Fruit fly (Drosophila melanogaster) Kc167 (cell line): ENCODE results near the gene CG33309.

ENCODE experiments used
- Myc ChIP-seq: fragments of >200 bp; optimal IDR thresholded peaks from 2 replicates; lab custom pipeline; 2017; ENCODE audit warnings: missing external identifiers
- Sin3A ChIP-seq: fragments of >200 bp; optimal IDR thresholded peaks from 2 replicates; lab custom pipeline; 2018; ENCODE audit warnings: missing external identifiers
- h ChIP-seq: fragments of >200 bp; optimal IDR thresholded peaks from 3 replicates; lab custom pipeline; 2018; ENCODE audit warnings: missing external identifiers
- insv ChIP-seq: fragments of >200 bp; optimal IDR thresholded peaks from 3 replicates; lab custom pipeline; 2018; ENCODE audit warnings: missing external identifiers
- psq ChIP-seq: fragments of >200 bp; optimal IDR thresholded peaks from 2 replicates; lab custom pipeline; 2017; ENCODE audit warnings: missing external identifiers
- ttk ChIP-seq: sonication (Bioruptor generic); optimal IDR thresholded peaks from 2 replicates; lab custom pipeline; 2017; ENCODE audit warnings: missing external identifiers

Gene CG33309

dm6 chr2L:14810461-14810860, at the start of gene CG33309:
Gene CG33309 (plus strand): TSS chr2L:14810761.
- no peak for TF ChIP-seq insv (lab: Kevin White, UChicago)
- TF ChIP-seq Myc, result no peak
- no peak for TF ChIP-seq ttk
- no peak for TF ChIP-seq Sin3A
- no peak for TF ChIP-seq h (lab: Kevin White, UChicago)
- TF ChIP-seq psq, result no peak

- TF ChIP-seq Sin3A, result no peak
- TF ChIP-seq insv (lab: Kevin White, UChicago), result no peak
- no peak for TF ChIP-seq h (lab: Kevin White, UChicago)
- TF ChIP-seq psq, result no peak
- TF ChIP-seq ttk, result no peak
- no peak for TF ChIP-seq Myc
Observed at dm6 chr2L:14762465-14762864, 48.1 kb upstream of the CG33309 start, which contains the start of gene CSN1a. Gene CSN1a (plus strand): TSS chr2L:14762765.

- no peak for TF ChIP-seq insv (lab: Kevin White, UChicago)
- no peak for TF ChIP-seq Myc
Observed at dm6 chr2L:14765608-14766007, 45.0 kb upstream of the CG33309 start, which contains the start of gene CG4701. Gene CG4701 (plus strand): TSS chr2L:14765908.

DNA sequence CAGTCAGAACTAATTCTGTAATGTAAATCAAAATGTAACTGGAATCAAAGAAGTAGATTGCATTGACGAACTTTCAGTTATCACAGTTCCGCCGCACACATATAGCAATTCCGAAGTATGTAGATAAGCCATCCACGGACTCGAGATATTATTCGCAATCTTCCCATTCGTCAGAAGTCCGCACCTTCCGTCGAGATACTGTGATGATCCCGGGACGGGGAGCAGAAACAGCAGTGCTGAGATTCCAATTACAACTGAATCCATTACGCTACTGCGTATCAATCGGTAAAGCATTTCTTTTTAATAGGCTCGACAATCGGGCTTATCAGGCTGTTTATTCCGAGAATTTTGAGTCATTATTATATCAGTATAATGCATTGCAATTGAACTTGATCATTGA, 35.8 kb upstream of the CG33309 start, which contains the start of gene CG4650:
TSS of gene CG4650 (minus strand) at position 269 of the 400 bp plus-strand sequence.
- no peak for TF ChIP-seq Sin3A
- no peak for TF ChIP-seq ttk
- TF ChIP-seq psq, result no peak
- no peak for TF ChIP-seq h (lab: Kevin White, UChicago)
- TF ChIP-seq Myc, result no peak
- TF ChIP-seq insv (lab: Kevin White, UChicago), result no peak

dm6 chr2L:14784498-14784897, 26.1 kb upstream of the CG33309 start, which contains the start of gene CG18636:
Gene CG18636 (minus strand): TSS chr2L:14784598.
- no peak for TF ChIP-seq Sin3A
- no peak for TF ChIP-seq h (lab: Kevin White, UChicago)
- no peak for TF ChIP-seq ttk
- TF ChIP-seq psq, result no peak
- no peak for TF ChIP-seq insv (lab: Kevin White, UChicago)

DNA sequence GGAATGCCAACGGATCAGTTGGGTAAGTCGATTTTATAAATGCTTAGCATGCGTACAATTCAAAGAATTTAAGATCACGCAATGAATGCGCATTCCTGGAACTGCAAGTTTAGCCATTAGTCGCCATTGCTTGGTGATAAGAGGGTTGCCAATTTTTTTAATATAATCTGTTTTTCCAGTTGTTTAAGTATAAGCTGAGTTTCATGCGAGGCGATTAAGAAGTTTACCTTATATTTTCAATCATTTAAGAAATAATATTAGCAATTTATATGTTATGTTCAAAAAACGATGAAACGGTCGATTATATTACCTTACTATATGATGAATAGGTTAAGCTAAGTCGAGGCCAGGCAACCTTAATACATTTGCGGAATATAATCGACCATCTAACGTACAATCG, 14.0 kb upstream of the CG33309 start, which contains the start of gene CG18420:
TSS of gene CG18420 (minus strand) at position 101 of the 400 bp plus-strand sequence.
- TF ChIP-seq psq, result no peak
- no peak for TF ChIP-seq h (lab: Kevin White, UChicago)
- no peak for TF ChIP-seq insv (lab: Kevin White, UChicago)
- TF ChIP-seq Sin3A, result no peak
- TF ChIP-seq ttk, result no peak
- TF ChIP-seq Myc, result no peak

DNA sequence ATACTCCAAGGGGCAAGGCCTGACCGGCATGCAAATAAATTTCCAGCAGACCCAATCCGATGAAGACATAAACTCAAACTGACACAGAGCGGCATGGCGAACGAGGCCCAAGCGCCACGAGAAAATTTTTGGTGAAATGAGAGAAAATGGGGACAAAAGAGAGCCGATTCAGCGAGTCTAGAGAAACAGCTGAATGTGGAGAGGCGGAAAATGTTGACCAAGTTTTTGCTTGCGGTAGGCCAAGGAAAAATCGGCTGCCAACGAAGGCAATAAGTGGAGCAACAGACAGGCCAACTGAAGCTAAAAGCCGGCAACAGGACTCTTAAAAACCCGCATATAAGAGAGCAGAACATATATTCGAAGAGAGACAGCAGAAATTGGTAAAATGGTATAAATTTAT, 13.0 kb upstream of the CG33309 start:
- TF ChIP-seq psq, result no peak
- no peak for TF ChIP-seq insv (lab: Kevin White, UChicago)
- TF ChIP-seq Myc, result no peak
- no peak for TF ChIP-seq ttk
- TF ChIP-seq h (lab: Kevin White, UChicago), result no peak
- no peak for TF ChIP-seq Sin3A

dm6 chr2L:14802034-14802433, 8.5 kb upstream of the CG33309 start, which contains the start of gene CG33308:
Gene CG33308 (plus strand): TSS chr2L:14802334.
- TF ChIP-seq Myc, result no peak
- no peak for TF ChIP-seq Sin3A

- no peak for TF ChIP-seq h (lab: Kevin White, UChicago)
- no peak for TF ChIP-seq Sin3A
- no peak for TF ChIP-seq Myc
- TF ChIP-seq insv (lab: Kevin White, UChicago), result no peak
- TF ChIP-seq ttk, result no peak
- TF ChIP-seq psq, result no peak
Observed at dm6 chr2L:14842058-14842457, 31.5 kb downstream of the CG33309 start, which contains the start of gene CG42682. Gene CG42682 (plus strand): TSS chr2L:14842358.

DNA sequence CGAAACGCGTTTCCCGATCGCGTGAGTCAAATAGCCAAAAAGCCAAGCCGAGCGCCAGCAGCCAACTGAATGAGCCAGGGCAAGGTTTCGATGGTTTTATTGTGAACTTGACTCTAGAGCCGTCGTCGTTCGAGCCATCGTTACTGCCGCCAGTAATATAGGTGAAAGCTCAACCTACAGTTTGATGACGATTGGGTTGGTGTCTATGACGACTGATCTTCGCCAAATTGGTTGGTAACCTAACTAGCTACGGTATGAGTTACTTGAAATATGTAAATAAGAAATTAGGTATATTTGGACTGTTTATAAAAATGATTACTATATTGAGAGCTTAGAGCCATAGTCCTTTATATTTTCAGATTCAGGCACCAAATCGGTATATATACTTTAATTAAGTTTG, 41.1 kb downstream of the CG33309 start, which contains the start of gene CG15279:
TSS of gene CG15279 (minus strand) at position 72 of the 400 bp plus-strand sequence.
- no peak for TF ChIP-seq Sin3A
